Worm (Caenorhabditis elegans): ENCODE data around the gene hlh-3.

The hlh-3 gene

DNA sequence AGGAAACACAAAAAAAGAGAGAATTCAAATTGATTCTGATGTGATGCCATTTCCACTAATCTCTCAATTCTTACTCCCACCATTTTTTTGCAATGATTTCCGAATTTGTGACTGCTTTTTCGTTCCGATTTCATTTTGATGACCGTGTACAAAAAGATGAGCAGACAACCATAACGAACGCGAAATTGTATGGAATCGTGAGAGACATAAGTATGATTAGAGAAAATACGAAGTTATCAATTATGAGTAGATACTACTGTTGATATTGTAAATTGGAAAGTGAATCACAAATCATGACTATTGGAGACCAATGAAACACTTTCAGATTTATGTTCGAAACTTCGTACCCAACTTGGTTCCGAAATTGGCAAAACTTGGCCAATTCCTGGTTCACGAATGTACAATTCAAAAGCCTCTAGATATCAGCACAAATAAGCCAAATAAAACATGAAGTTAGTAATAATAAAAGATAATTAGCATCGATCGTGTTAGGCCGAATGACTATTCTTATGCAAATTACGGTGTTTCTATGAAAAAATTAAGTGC, 25.1 kb downstream of the hlh-3 start:
- no peak for TF ChIP-seq mes-4 (tag; optimal IDR thresholded peaks at IDR 0.05)
- peak; percentile 62 for TF ChIP-seq nhr-80 (tag; optimal IDR thresholded peaks at IDR 0.05)
- no peak for TF ChIP-seq cebp-1 (GFP tag; IDR thresholded peaks at IDR 0.05)
- TF ChIP-seq cebp-1 (tag; optimal IDR thresholded peaks at IDR 0.05): peak; percentile 24
- no peak for TF ChIP-seq B0035.1 (tag; optimal IDR thresholded peaks at IDR 0.05)
- TF ChIP-seq sea-2 (GFP tag; IDR thresholded peaks at IDR 0.05): no peak
- TF ChIP-seq attf-6 (GFP tag; IDR thresholded peaks at IDR 0.05): no peak

DNA sequence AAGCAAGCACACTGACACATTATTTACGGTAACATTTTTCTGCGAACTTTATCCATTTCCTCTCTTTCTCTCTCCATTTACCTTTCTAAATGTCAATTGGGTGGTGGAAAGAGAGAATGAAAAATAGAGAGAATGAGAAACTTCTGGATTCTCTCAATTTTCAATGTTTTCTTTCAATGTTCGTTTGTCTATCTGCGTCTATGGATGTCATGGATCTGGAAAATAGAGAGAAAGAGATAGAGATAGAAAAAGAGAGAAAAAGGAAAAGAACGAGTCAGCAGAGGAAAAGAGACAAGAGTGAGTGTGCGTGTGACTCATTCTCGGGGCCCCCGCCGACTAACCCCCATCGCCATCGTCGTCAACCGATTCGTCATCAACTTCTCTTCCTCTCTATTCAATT, 26.4 kb downstream of the hlh-3 start, which contains the start of gene jun-1:
jun-1 (plus strand) TSS at position 307 of the 400 bp plus-strand sequence.
- TF ChIP-seq Y67H2A.10 (GFP tag; conservative IDR thresholded peaks at IDR 0.05) (no peak), Y53G8AR.9 (GFP tag; conservative IDR thresholded peaks at IDR 0.05) (no peak), pbrm-1 (GFP tag; IDR thresholded peaks at IDR 0.05) (peak; percentile 71), cebp-1 (GFP tag; IDR thresholded peaks at IDR 0.05) (no peak), cebp-1 (tag; optimal IDR thresholded peaks at IDR 0.05) (peak; percentile 78), repo-1 (tag; optimal IDR thresholded peaks at IDR 0.05) (no peak), F10E7.11 (tag; optimal IDR thresholded peaks at IDR 0.05) (no peak), die-1 (tag; optimal IDR thresholded peaks at IDR 0.05) (no peak), ztf-22 (GFP tag; optimal IDR thresholded peaks at IDR 0.05) (no peak), Y56A3A.18 (GFP tag; IDR thresholded peaks at IDR 0.05) (no peak), lin-54 (GFP tag; optimal IDR thresholded peaks at IDR 0.05) (peak; percentile 28), rpc-1 (optimal IDR thresholded peaks at IDR 0.05) (peak; percentile 17), rpc-1 (tag; optimal IDR thresholded peaks at IDR 0.05) (no peak), ceh-40 (GFP tag; IDR thresholded peaks at IDR 0.05) (no peak), zfh-2 (GFP tag; conservative IDR thresholded peaks at IDR 0.05) (peak; percentile 94), ztf-18 (tag; optimal IDR thresholded peaks at IDR 0.05) (no peak), tbp1 (GFP tag; optimal IDR thresholded peaks at IDR 0.05) (peak; percentile 21), hlh-12 (tag; optimal IDR thresholded peaks at IDR 0.05) (no peak), ceh-27 (GFP tag; optimal IDR thresholded peaks at IDR 0.05) (peak; percentile 71), T07F8.4 (tag; optimal IDR thresholded peaks at IDR 0.05) (no peak), T26A5.8 (tag; optimal IDR thresholded peaks at IDR 0.05) (no peak), K11D2.4 (GFP tag; IDR thresholded peaks at IDR 0.05) (peak; percentile 59), nfyb-1 (GFP tag; IDR thresholded peaks at IDR 0.05) (no peak), somi-1 (GFP tag; optimal IDR thresholded peaks at IDR 0.05) (peak; percentile 76), hmg-20 (GFP tag; IDR thresholded peaks at IDR 0.05) (no peak), ZK185.1 (tag; optimal IDR thresholded peaks at IDR 0.05; ENCODE audit: poor library complexity, severe bottlenecking) (peak; percentile 34), lin-40 (tag; optimal IDR thresholded peaks at IDR 0.05) (peak; percentile 89), dox-1 (GFP tag; IDR thresholded peaks at IDR 0.05) (peak; percentile 66), nhr-80 (tag; optimal IDR thresholded peaks at IDR 0.05) (peak; percentile 41), egl-44 (GFP tag; IDR thresholded peaks at IDR 0.05) (no peak), mxl-1 (tag; optimal IDR thresholded peaks at IDR 0.05) (no peak), egrh-3 (GFP tag; IDR thresholded peaks at IDR 0.05) (0 out of 2 replicates have a peak, but pooled peaks have one; percentile 20), Y95B8A.8 (GFP tag; IDR thresholded peaks at IDR 0.05) (no peak), rcor-1 (GFP tag; IDR thresholded peaks at IDR 0.05) (peak; percentile 49), lsl-1 (GFP tag; optimal IDR thresholded peaks at IDR 0.05) (no peak), attf-5 (GFP tag; optimal IDR thresholded peaks at IDR 0.05) (peak; percentile 69), zim-3 (tag; optimal IDR thresholded peaks at IDR 0.05) (no peak), hsf-1 (GFP tag; IDR thresholded peaks at IDR 0.05) (0 out of 2 replicates have a peak, but pooled peaks have one; percentile 20), B0336.3 (GFP tag; IDR thresholded peaks at IDR 0.05) (peak; percentile 24; the same call in 1 of the 2 replicates), unc-62 (GFP tag; optimal IDR thresholded peaks at IDR 0.05) (peak; percentile 37), snpc-4 (GFP tag; optimal IDR thresholded peaks at IDR 0.05) (no peak), snpc-4 (tag; optimal IDR thresholded peaks at IDR 0.05) (peak in 3 of 4 experiments; percentile 3 to 36 (median 26)), ztf-26 (tag; optimal IDR thresholded peaks at IDR 0.05) (peak; percentile 69), K12H6.12 (tag; optimal IDR thresholded peaks at IDR 0.05) (peak; percentile 72)
